Worm (Caenorhabditis elegans) whole organism, late embryonic: ENCODE measurements around the gene M03D4.4.

Experiments
- C08G9.2 ChIP-seq: sonication (generic microtip); optimal IDR thresholded peaks from 2 replicates; lab custom pipeline; 2016; ENCODE audit warnings: mild to moderate bottlenecking, missing genetic modification characterization, moderate library complexity, missing compliant biosample characterization
- C38D4.7 ChIP-seq: fragments of 200-800 bp; sonication (Bioruptor generic); optimal IDR thresholded peaks from 2 replicates; lab custom pipeline; 2018; ENCODE audit warnings: mild to moderate bottlenecking, missing genetic modification characterization, moderate library complexity, missing compliant biosample characterization
- K09A11.1 ChIP-seq: sonication (generic microtip); optimal IDR thresholded peaks from 2 replicates; lab custom pipeline; 2017; ENCODE audit warnings: antibody characterized with exemption, mild to moderate bottlenecking, missing genetic modification characterization, missing compliant biosample characterization; ENCODE audit not compliant: insufficient read depth
- Y22D7AL.16 ChIP-seq: sonication (generic microtip); optimal IDR thresholded peaks from 2 replicates; lab custom pipeline; 2016; ENCODE audit warnings: missing genetic modification characterization, missing compliant biosample characterization
- ahr-1 ChIP-seq: sonication (generic microtip); optimal IDR thresholded peaks from 2 replicates; lab custom pipeline; 2016; ENCODE audit warnings: missing genetic modification characterization, missing compliant biosample characterization
- ceh-18 ChIP-seq: sonication (generic microtip); optimal IDR thresholded peaks from 2 replicates; lab custom pipeline; 2016; ENCODE audit warnings: missing genetic modification characterization, missing compliant biosample characterization
- ceh-19 ChIP-seq: fragments of 200-800 bp; sonication (Bioruptor generic); optimal IDR thresholded peaks from 2 replicates; lab custom pipeline; 2018; ENCODE audit warnings: mild to moderate bottlenecking, missing genetic modification characterization, missing compliant biosample characterization
- ceh-2 ChIP-seq: sonication (generic microtip); optimal IDR thresholded peaks from 2 replicates; lab custom pipeline; 2016; ENCODE audit warnings: missing genotype, missing genetic modification characterization, missing compliant biosample characterization
- ceh-24 ChIP-seq: sonication (generic microtip); optimal IDR thresholded peaks from 2 replicates; lab custom pipeline; 2016; ENCODE audit warnings: mild to moderate bottlenecking, missing genetic modification characterization, missing compliant biosample characterization
- ceh-31 ChIP-seq: sonication (generic microtip); optimal IDR thresholded peaks from 2 replicates; lab custom pipeline; 2016; ENCODE audit warnings: missing genetic modification characterization, missing compliant biosample characterization
- dmd-4 ChIP-seq: sonication (generic microtip); optimal IDR thresholded peaks from 2 replicates; lab custom pipeline; 2016; ENCODE audit warnings: borderline replicate concordance, missing genetic modification characterization, missing compliant biosample characterization
- elt-4 ChIP-seq: sonication (generic microtip); optimal IDR thresholded peaks from 2 replicates; lab custom pipeline; 2016; ENCODE audit warnings: missing genetic modification characterization, missing compliant biosample characterization
- fkh-6 ChIP-seq: sonication (generic microtip); optimal IDR thresholded peaks from 2 replicates; lab custom pipeline; 2016; ENCODE audit warnings: missing genetic modification characterization, missing compliant biosample characterization
- hlh-8 ChIP-seq: sonication (generic microtip); optimal IDR thresholded peaks from 2 replicates; lab custom pipeline; 2016; ENCODE audit warnings: missing genotype, missing genetic modification characterization, missing compliant biosample characterization
- madf-2 ChIP-seq: sonication (generic microtip); optimal IDR thresholded peaks from 2 replicates; lab custom pipeline; 2017; ENCODE audit warnings: missing genetic modification characterization, missing compliant biosample characterization
- mec-3 ChIP-seq: sonication (generic microtip); optimal IDR thresholded peaks from 2 replicates; lab custom pipeline; 2016; ENCODE audit warnings: borderline replicate concordance, missing genetic modification characterization, missing compliant biosample characterization
- nfya-1 ChIP-seq: sonication (generic microtip); optimal IDR thresholded peaks from 2 replicates; lab custom pipeline; 2017; ENCODE audit warnings: missing genetic modification characterization, mild to moderate bottlenecking, missing compliant biosample characterization, antibody characterized with exemption, moderate library complexity
- nhr-232 ChIP-seq: sonication (generic microtip); optimal IDR thresholded peaks from 2 replicates; lab custom pipeline; 2016; ENCODE audit warnings: missing genetic modification characterization, missing compliant biosample characterization
- odd-2 ChIP-seq: sonication (generic microtip); optimal IDR thresholded peaks from 2 replicates; lab custom pipeline; 2017; ENCODE audit warnings: antibody characterized with exemption, mild to moderate bottlenecking, missing genetic modification characterization, missing compliant biosample characterization
- pag-3 ChIP-seq: sonication (generic microtip); optimal IDR thresholded peaks from 2 replicates; lab custom pipeline; 2016; ENCODE audit warnings: missing compliant biosample characterization, missing genetic modification characterization, borderline replicate concordance
- pax-1 ChIP-seq: fragments of 150-350 bp; optimal IDR thresholded peaks from 2 replicates; lab custom pipeline; 2014; ENCODE audit warnings: missing biosample characterization, missing genetic modification characterization
- pha-2 ChIP-seq: sonication (generic microtip); optimal IDR thresholded peaks from 2 replicates; lab custom pipeline; 2017; ENCODE audit warnings: mild to moderate bottlenecking, missing genetic modification characterization, missing compliant biosample characterization
- sox-4 ChIP-seq: sonication (generic microtip); optimal IDR thresholded peaks from 2 replicates; lab custom pipeline; 2017; ENCODE audit warnings: mild to moderate bottlenecking, missing genetic modification characterization, inconsistent platforms, missing compliant biosample characterization
- tbx-2 ChIP-seq: sonication (generic microtip); optimal IDR thresholded peaks from 2 replicates; lab custom pipeline; 2016; ENCODE audit warnings: missing genetic modification characterization, missing compliant biosample characterization
- tbx-7 ChIP-seq: sonication (generic microtip); optimal IDR thresholded peaks from 2 replicates; lab custom pipeline; 2016; ENCODE audit warnings: missing genotype, missing genetic modification characterization, missing compliant biosample characterization
- ttx-3 ChIP-seq: sonication (generic microtip); optimal IDR thresholded peaks from 2 replicates; lab custom pipeline; 2016; ENCODE audit warnings: missing genetic modification reagents, missing genetic modification characterization, missing compliant biosample characterization
- unc-3 ChIP-seq, 2 experiments: fragments of 200-800 bp in 1 of 2; sonication (Bioruptor generic) in 1 of 2; sonication (generic microtip) in 1 of 2; conservative IDR thresholded peaks in 1 of 2; optimal IDR thresholded peaks in 1 of 2; 2 replicates each; pipeline versions ENCODE4 v1.3.6 to Lab custom; 2016 to 2022; ENCODE audit warnings: missing compliant biosample characterization in 2 of 2, missing genetic modification characterization in 2 of 2, missing genetic modification reagents in 1 of 2
- unc-42 ChIP-seq: sonication (generic microtip); optimal IDR thresholded peaks from 2 replicates; lab custom pipeline; 2016; ENCODE audit warnings: missing genotype, missing genetic modification characterization, missing compliant biosample characterization
- unc-55 ChIP-seq: sonication (generic microtip); optimal IDR thresholded peaks from 2 replicates; lab custom pipeline; 2017; ENCODE audit warnings: missing biosample characterization, missing genetic modification reagents, missing genetic modification characterization
- unc-86 ChIP-seq: sonication (generic microtip); optimal IDR thresholded peaks from 2 replicates; lab custom pipeline; 2016; ENCODE audit warnings: missing genetic modification characterization, missing compliant biosample characterization

M03D4.4 gene

DNA sequence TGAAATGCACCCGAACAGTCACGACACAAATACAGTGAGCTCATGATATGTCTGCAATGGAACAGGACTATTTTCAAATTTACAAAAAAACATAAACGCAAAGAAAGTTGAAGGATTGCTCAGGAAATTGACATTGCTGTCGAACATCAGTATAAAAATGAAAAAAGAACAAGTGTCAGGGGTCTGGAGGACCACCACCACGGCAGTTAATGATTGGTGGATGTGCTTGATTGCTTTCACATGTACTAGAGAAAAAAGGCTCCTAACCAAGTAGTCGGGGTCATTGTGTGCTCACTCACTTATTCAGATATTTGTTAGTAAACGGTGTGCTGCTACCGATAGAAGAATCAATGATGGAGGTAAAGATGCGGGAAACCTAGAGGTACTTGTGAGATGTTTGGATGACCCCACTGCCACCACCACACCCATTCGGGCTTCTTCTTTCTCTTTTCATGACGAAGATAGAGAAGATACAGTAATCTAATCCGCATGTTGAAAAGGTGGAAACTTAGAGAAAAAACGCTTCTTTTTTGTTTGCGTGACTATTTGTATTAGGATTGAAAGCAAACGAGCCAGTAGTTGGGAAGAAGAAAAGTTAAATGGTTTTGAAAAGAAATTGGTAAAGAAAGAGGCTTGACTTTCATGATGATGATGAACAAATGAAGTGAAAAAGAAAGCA is at the start of gene M03D4.4:
Gene M03D4.4 (minus strand): TSS at position 51 of the 679 bp plus-strand sequence.
- TF ChIP-seq C38D4.7 (GFP tag; lab: Kevin White, UChicago) (no peak), unc-3 (GFP tag; conservative IDR thresholded peaks at IDR 0.05; lab: Robert Waterston, UW) (no peak), unc-3 (tag; optimal IDR thresholded peaks at IDR 0.05; lab: Kevin White, UChicago) (no peak), dmd-4 (tag; lab: Kevin White, UChicago) (no peak), ceh-24 (tag; lab: Kevin White, UChicago) (no peak), pax-1 (tag; lab: Kevin White, UChicago) (no peak), ttx-3 (tag; lab: Kevin White, UChicago) (no peak), ceh-19 (GFP tag; lab: Kevin White, UChicago) (no peak), fkh-6 (tag; lab: Kevin White, UChicago) (no peak)

- TF ChIP-seq unc-42 (tag; lab: Kevin White, UChicago), result peak; percentile 24
- TF ChIP-seq tbx-7 (tag; lab: Kevin White, UChicago), result no peak
Measured at ce11 chrIV:6172959-6173358, 45.9 kb upstream of the M03D4.4 start.

DNA sequence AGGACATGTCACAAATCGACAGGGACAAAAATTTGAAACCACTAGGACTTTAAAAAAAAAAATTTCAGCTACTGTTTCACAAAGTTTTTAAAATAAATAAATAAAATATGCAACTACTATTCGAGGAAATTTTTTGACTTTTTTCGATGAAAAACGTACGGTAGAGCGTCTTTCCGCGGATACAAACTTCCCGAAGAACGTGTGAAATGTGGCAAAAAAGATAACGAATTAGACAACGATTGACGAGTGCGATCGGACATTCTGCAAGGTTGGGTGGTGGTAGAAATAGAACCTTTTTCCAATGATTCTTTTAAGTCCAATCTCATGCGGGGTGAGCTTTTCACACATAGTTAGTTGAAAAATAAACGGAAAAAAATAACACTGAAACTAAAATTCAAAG is 38.7 kb upstream of the M03D4.4 start:
- TF ChIP-seq tbx-2 (tag; lab: Kevin White, UChicago) (no peak), sox-4 (tag; lab: Kevin White, UChicago) (no peak), ceh-18 (tag; lab: Kevin White, UChicago) (no peak), unc-55 (GFP tag; lab: Kevin White, UChicago) (no peak), ceh-31 (tag; lab: Kevin White, UChicago) (no peak), nhr-232 (tag; lab: Kevin White, UChicago) (no peak), odd-2 (tag; lab: Kevin White, UChicago) (no peak), ceh-2 (no peak)
- TF ChIP-seq, all 69 proteins: peak for 0

- TF ChIP-seq nfya-1 (tag; lab: Kevin White, UChicago), result peak; percentile 63
- TF ChIP-seq elt-4, result no peak
Measured at ce11 chrIV:6159616-6160015, 32.5 kb upstream of the M03D4.4 start.

- TF ChIP-seq ceh-31 (tag; lab: Kevin White, UChicago) (no peak), unc-42 (tag; lab: Kevin White, UChicago) (no peak), mec-3 (tag; lab: Kevin White, UChicago) (no peak), fkh-6 (tag; lab: Kevin White, UChicago) (no peak), pag-3 (no peak), pha-2 (tag; lab: Kevin White, UChicago) (no peak), madf-2 (tag; lab: Kevin White, UChicago) (no peak), hlh-8 (tag; lab: Kevin White, UChicago) (no peak), sox-4 (tag; lab: Kevin White, UChicago) (no peak), ahr-1 (tag; lab: Kevin White, UChicago) (no peak), K09A11.1 (tag; lab: Kevin White, UChicago) (no peak)
Measured at ce11 chrIV:6156833-6157232, 29.7 kb upstream of the M03D4.4 start, which contains the start of gene C11D2.4. TSS of gene C11D2.4 (minus strand) at chrIV:6156960.

ce11 chrIV:6155296-6155695 is 28.2 kb upstream of the M03D4.4 start, which contains the start of gene C11D2.7:
TSS of gene C11D2.7 (minus strand) at chrIV:6155396.
- TF ChIP-seq C08G9.2 (tag; lab: Kevin White, UChicago), result no peak
- no peak for TF ChIP-seq Y22D7AL.16 (tag; lab: Kevin White, UChicago)
- TF ChIP-seq pha-2 (tag; lab: Kevin White, UChicago), result no peak
- no peak for TF ChIP-seq ceh-31 (tag; lab: Kevin White, UChicago)
- TF ChIP-seq pag-3, result no peak
- TF ChIP-seq unc-86, result no peak
